Worm (Caenorhabditis elegans) whole organism, L1 larva: ENCODE results near the gene gst-18.

Experiments used
- C04F5.9 ChIP-seq: sonication (generic microtip); optimal IDR thresholded peaks from 2 replicates; lab custom pipeline; 2016; ENCODE audit warnings: missing genetic modification characterization, missing compliant biosample characterization
- F16B12.6 ChIP-seq: fragments of 150-350 bp; optimal IDR thresholded peaks from 2 replicates; lab custom pipeline; 2014; ENCODE audit warnings: missing biosample characterization, missing genetic modification characterization
- aha-1 ChIP-seq: fragments of 150-350 bp; optimal IDR thresholded peaks from 2 replicates; lab custom pipeline; 2014; ENCODE audit warnings: missing biosample characterization, missing genetic modification characterization
- ama-1 ChIP-seq: fragments of 150-350 bp; optimal IDR thresholded peaks from 2 replicates; lab custom pipeline; 2014
- blmp-1 ChIP-seq: fragments of 150-350 bp; optimal IDR thresholded peaks from 2 replicates; lab custom pipeline; 2014; ENCODE audit warnings: missing biosample characterization, missing genetic modification characterization
- ceh-82 ChIP-seq, 3 experiments: fragments of 150-350 bp in 1 of 3; sonication (generic microtip) in 2 of 3; optimal IDR thresholded peaks; 2 replicates each; lab custom pipeline; 2014 to 2017; ENCODE audit warnings: missing biosample characterization in 3 of 3, missing genetic modification characterization in 3 of 3
- ceh-90 ChIP-seq: sonication (generic microtip); optimal IDR thresholded peaks from 2 replicates; lab custom pipeline; 2016; ENCODE audit warnings: missing genetic modification characterization, missing compliant biosample characterization
- ces-1 ChIP-seq: fragments of 150-350 bp; optimal IDR thresholded peaks from 2 replicates; lab custom pipeline; 2014; ENCODE audit warnings: missing biosample characterization, missing genetic modification reagents, missing genetic modification characterization
- dpl-1 ChIP-seq, 3 experiments: fragments of 150-350 bp in 2 of 3; sonication (generic microtip) in 1 of 3; optimal IDR thresholded peaks; 2 replicates each; lab custom pipeline; 2014 to 2017; ENCODE audit warnings: missing biosample characterization in 3 of 3, missing genetic modification characterization in 3 of 3, missing genetic modification reagents in 3 of 3
- efl-1 ChIP-seq, 4 experiments: fragments of 150-350 bp; optimal IDR thresholded peaks in 3 of 4; peaks in 1 of 4; 1 replicate in 1 of 4; 2 replicates in 3 of 4; lab custom pipeline; 2014; ENCODE audit warnings: missing biosample characterization in 2 of 4, missing genetic modification characterization in 2 of 4, missing genetic modification reagents in 2 of 4
- elt-2 ChIP-seq: sonication (generic microtip); optimal IDR thresholded peaks from 2 replicates; lab custom pipeline; 2016; ENCODE audit warnings: missing genetic modification characterization, mild to moderate bottlenecking, inconsistent platforms, missing compliant biosample characterization, missing genetic modification reagents
- elt-3 ChIP-seq, 6 experiments: fragments of 150-350 bp in 1 of 6; sonication (generic microtip); optimal IDR thresholded peaks; 2 replicates each; lab custom pipeline; 2017 to 2018; ENCODE audit warnings: missing biosample characterization in 6 of 6, missing genetic modification characterization in 6 of 6, inconsistent platforms in 1 of 6
- ets-5 ChIP-seq: fragments of 200-800 bp; sonication (Bioruptor generic); IDR thresholded peaks from 2 replicates; pipeline ENCODE4 v1.3.6; 2022; ENCODE audit warnings: missing genetic modification characterization, missing compliant biosample characterization
- fkh-10 ChIP-seq: sonication (generic microtip); optimal IDR thresholded peaks from 2 replicates; lab custom pipeline; 2017; ENCODE audit warnings: missing biosample characterization, missing genetic modification reagents, missing genetic modification characterization
- grh-1 ChIP-seq: fragments of 200-800 bp; sonication (Bioruptor generic); IDR thresholded peaks from 2 replicates; pipeline ENCODE4 v1.3.6; 2022; ENCODE audit warnings: missing genetic modification reagents, missing genetic modification characterization, missing compliant biosample characterization
- hlh-17 ChIP-seq: fragments of 200-800 bp; sonication (Bioruptor generic); optimal IDR thresholded peaks from 2 replicates; lab custom pipeline; 2018; ENCODE audit warnings: missing genetic modification characterization, mild to moderate bottlenecking, missing compliant biosample characterization, moderate library complexity, borderline replicate concordance
- isw-1 ChIP-seq: fragments of 200-800 bp; sonication (Bioruptor generic); IDR thresholded peaks from 2 replicates; pipeline ENCODE4 v1.3.6; 2022; ENCODE audit warnings: missing genetic modification characterization, missing compliant biosample characterization
- jun-1 ChIP-seq: fragments of 150-350 bp; optimal IDR thresholded peaks from 2 replicates; lab custom pipeline; 2014; ENCODE audit warnings: missing biosample characterization, missing genetic modification reagents, missing genetic modification characterization
- lin-14 ChIP-seq: fragments of 200-800 bp; sonication (Bioruptor generic); optimal IDR thresholded peaks from 2 replicates; lab custom pipeline; 2018; ENCODE audit warnings: mild to moderate bottlenecking, missing genetic modification characterization, moderate library complexity, missing compliant biosample characterization
- lin-35 ChIP-seq, 2 experiments: fragments of 150-350 bp; optimal IDR thresholded peaks; 2 replicates each; lab custom pipeline; 2014; ENCODE audit warnings: missing biosample characterization in 2 of 2, missing genetic modification characterization in 2 of 2, missing genetic modification reagents in 2 of 2
- lir-3 ChIP-seq: sonication (generic microtip); optimal IDR thresholded peaks from 2 replicates; lab custom pipeline; 2016; ENCODE audit warnings: mild to moderate bottlenecking, missing genetic modification characterization, moderate library complexity, missing compliant biosample characterization; ENCODE audit not compliant: poor library complexity
- lsy-2 ChIP-seq, 2 experiments: fragments of 150-350 bp; optimal IDR thresholded peaks; 2 replicates each; lab custom pipeline; 2014; ENCODE audit warnings: missing biosample characterization in 2 of 2, missing genetic modification characterization in 2 of 2
- mdl-1 ChIP-seq, 2 experiments: fragments of 150-350 bp; optimal IDR thresholded peaks; 2 replicates each; lab custom pipeline; 2014 to 2017; ENCODE audit warnings: missing biosample characterization in 2 of 2, missing genetic modification characterization in 2 of 2, inconsistent platforms in 1 of 2
- mep-1 ChIP-seq: fragments of 150-350 bp; optimal IDR thresholded peaks from 2 replicates; lab custom pipeline; 2014; ENCODE audit warnings: missing biosample characterization, missing genetic modification characterization
- nhr-11 ChIP-seq: fragments of 150-350 bp; optimal IDR thresholded peaks from 2 replicates; lab custom pipeline; 2014; ENCODE audit warnings: missing biosample characterization, missing genetic modification characterization
- nhr-19 ChIP-seq: fragments of 200-800 bp; sonication (Bioruptor generic); conservative IDR thresholded peaks from 2 replicates; pipeline ENCODE4 v1.3.6; 2022; ENCODE audit warnings: missing genetic modification characterization, missing compliant biosample characterization
- nhr-20 ChIP-seq: sonication (generic microtip); optimal IDR thresholded peaks from 2 replicates; lab custom pipeline; 2016; ENCODE audit warnings: mild to moderate bottlenecking, missing genetic modification characterization, missing compliant biosample characterization
- nhr-47 ChIP-seq: sonication (generic microtip); optimal IDR thresholded peaks from 2 replicates; lab custom pipeline; 2016; ENCODE audit warnings: mild to moderate bottlenecking, missing genetic modification characterization, moderate library complexity, missing compliant biosample characterization
- nhr-71 ChIP-seq: sonication (generic microtip); optimal IDR thresholded peaks from 2 replicates; lab custom pipeline; 2016; ENCODE audit warnings: mild to moderate bottlenecking, missing genetic modification characterization, moderate library complexity, missing compliant biosample characterization
- nhr-77 ChIP-seq: fragments of 150-350 bp; optimal IDR thresholded peaks from 2 replicates; lab custom pipeline; 2014; ENCODE audit warnings: missing biosample characterization, missing genetic modification characterization
- nhr-84 ChIP-seq: sonication (generic microtip); optimal IDR thresholded peaks from 2 replicates; lab custom pipeline; 2017; ENCODE audit warnings: missing biosample characterization, missing genetic modification characterization
- nhr-85 ChIP-seq: sonication (generic microtip); peaks from one replicate; lab custom pipeline; 2016; ENCODE audit warnings: missing genetic modification characterization, inconsistent platforms, missing compliant biosample characterization
- nhr-90 ChIP-seq: sonication (generic microtip); optimal IDR thresholded peaks from 2 replicates; lab custom pipeline; 2016; ENCODE audit warnings: mild to moderate bottlenecking, missing genetic modification characterization, missing compliant biosample characterization; ENCODE audit not compliant: poor library complexity
- pag-3 ChIP-seq: sonication (generic microtip); optimal IDR thresholded peaks from 2 replicates; lab custom pipeline; 2017; ENCODE audit warnings: missing genetic modification characterization, mild to moderate bottlenecking, missing compliant biosample characterization, antibody characterized with exemption, borderline replicate concordance; ENCODE audit not compliant: insufficient read depth
- pqm-1 ChIP-seq: sonication (generic microtip); optimal IDR thresholded peaks from 3 replicates; lab custom pipeline; 2017; ENCODE audit warnings: missing biosample characterization, missing genetic modification characterization
- rnt-1 ChIP-seq: sonication (generic microtip); optimal IDR thresholded peaks from 2 replicates; lab custom pipeline; 2016; ENCODE audit warnings: mild to moderate bottlenecking, missing genetic modification characterization, moderate library complexity, missing compliant biosample characterization
- skn-1 ChIP-seq: fragments of 150-350 bp; optimal IDR thresholded peaks from 2 replicates; lab custom pipeline; 2014; ENCODE audit warnings: missing biosample characterization, missing genetic modification characterization
- snpc-4 ChIP-seq: fragments of 150-350 bp; optimal IDR thresholded peaks from 2 replicates; lab custom pipeline; 2014; ENCODE audit warnings: missing biosample characterization, missing genetic modification characterization
- snu-23 ChIP-seq: sonication (generic microtip); optimal IDR thresholded peaks from 2 replicates; lab custom pipeline; 2016; ENCODE audit warnings: missing genetic modification characterization, missing compliant biosample characterization
- sox-4 ChIP-seq: sonication (generic microtip); optimal IDR thresholded peaks from 2 replicates; lab custom pipeline; 2016; ENCODE audit warnings: missing genetic modification characterization, missing compliant biosample characterization
- sup-37 ChIP-seq: fragments of 200-800 bp; sonication (Bioruptor generic); optimal IDR thresholded peaks from 2 replicates; lab custom pipeline; 2018; ENCODE audit warnings: mild to moderate bottlenecking, missing genetic modification characterization, missing compliant biosample characterization
- swsn-7 ChIP-seq: sonication (generic microtip); optimal IDR thresholded peaks from 2 replicates; lab custom pipeline; 2016; ENCODE audit warnings: missing genetic modification characterization, missing compliant biosample characterization
- tbx-2 ChIP-seq: sonication (generic microtip); optimal IDR thresholded peaks from 2 replicates; lab custom pipeline; 2016; ENCODE audit warnings: missing genetic modification characterization, missing compliant biosample characterization
- xbp-1 ChIP-seq: sonication (generic microtip); optimal IDR thresholded peaks from 2 replicates; lab custom pipeline; 2016; ENCODE audit warnings: missing genetic modification characterization, missing compliant biosample characterization
- ztf-11 ChIP-seq, 2 experiments: sonication (generic microtip); optimal IDR thresholded peaks; 2 replicates each; lab custom pipeline; 2016 to 2017; ENCODE audit warnings: missing genetic modification characterization in 2 of 2, missing biosample characterization in 1 of 2, missing compliant biosample characterization in 1 of 2

gst-18 gene

DNA sequence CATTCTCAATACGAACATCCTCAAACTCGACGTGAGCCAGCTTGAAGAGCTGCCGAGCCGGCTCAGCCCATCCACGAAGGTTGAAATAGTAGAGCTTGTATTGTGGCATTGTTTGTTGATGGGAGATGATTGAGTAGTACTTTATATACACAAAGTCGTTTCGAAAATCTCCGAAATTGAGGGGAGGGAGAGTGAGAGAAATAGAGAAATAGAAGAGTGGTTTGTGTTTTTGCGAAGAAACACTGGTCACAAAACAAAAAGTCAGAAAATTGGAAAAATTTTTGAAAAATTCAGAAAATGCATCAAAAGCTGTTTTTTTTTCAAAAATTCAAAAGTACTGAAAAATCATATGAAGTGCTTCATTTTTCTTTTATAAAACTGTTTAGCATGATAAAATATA, 19.5 kb downstream of the gst-18 start, which contains the start of gene gst-24 (continued):
- TF ChIP-seq nhr-90 (tag; lab: Kevin White, UChicago): no peak
- TF ChIP-seq fkh-10 (GFP tag; lab: Kevin White, UChicago): no peak
- no peak for TF ChIP-seq swsn-7 (tag; lab: Kevin White, UChicago)
- TF ChIP-seq ets-5 (GFP tag; lab: Robert Waterston, UW): no peak
- TF ChIP-seq isw-1 (GFP tag; lab: Robert Waterston, UW): no peak

DNA sequence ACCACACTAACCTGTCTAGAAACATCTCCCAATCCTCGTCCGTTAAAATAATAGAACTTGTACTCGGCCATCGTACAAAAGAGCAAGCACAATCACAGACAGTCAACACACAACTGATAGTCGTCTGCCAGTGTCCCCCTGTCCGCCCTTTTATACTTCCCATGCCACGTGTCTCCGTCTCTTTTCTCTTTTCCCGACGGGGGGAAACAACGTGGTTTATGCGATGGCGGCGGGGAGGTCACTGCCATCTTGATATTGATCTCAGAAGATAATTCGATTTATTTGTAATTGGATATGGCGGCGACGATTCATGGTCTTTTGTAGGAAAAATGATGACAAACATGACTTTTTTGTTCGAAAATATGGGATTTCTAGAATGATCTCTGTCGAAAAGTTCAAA, 21.0 kb downstream of the gst-18 start, which contains the start of gene gst-20:
Gene gst-20 (minus strand): TSS at position 170 of the 400 bp plus-strand sequence.
- TF ChIP-seq mdl-1 (tag; optimal IDR thresholded peaks at IDR 0.05; lab: Kevin White, UChicago) (peak; percentile 35 to 92), nhr-11 (tag; lab: Kevin White, UChicago) (no peak), nhr-77 (tag; lab: Kevin White, UChicago) (peak; percentile 88), skn-1 (tag; lab: Kevin White, UChicago) (peak; percentile 61), nhr-19 (GFP tag; lab: Robert Waterston, UW) (peak; percentile 19; the same call in 1 of the 2 replicates), xbp-1 (tag; lab: Kevin White, UChicago) (peak; percentile 30), hlh-17 (GFP tag; lab: Kevin White, UChicago) (no peak), snpc-4 (tag; lab: Kevin White, UChicago) (peak; percentile 20), jun-1 (tag; lab: Kevin White, UChicago) (no peak), F16B12.6 (tag; lab: Kevin White, UChicago) (no peak), pqm-1 (tag; lab: Kevin White, UChicago) (no peak), aha-1 (tag; lab: Kevin White, UChicago) (no peak), elt-2 (tag; lab: Kevin White, UChicago) (peak; percentile 9), nhr-47 (tag; lab: Kevin White, UChicago) (peak; percentile 52), mep-1 (peak; percentile 57), tbx-2 (tag; lab: Kevin White, UChicago) (peak; percentile 66), lin-14 (GFP tag; lab: Kevin White, UChicago) (peak; percentile 90), isw-1 (GFP tag; lab: Robert Waterston, UW) (no peak), lin-35 (GFP tag; optimal IDR thresholded peaks at IDR 0.05; lab: Kevin White, UChicago) (peak in 1 of 2 experiments; percentile 64), grh-1 (GFP tag; lab: Robert Waterston, UW) (no peak; the same call in 1 of the 2 replicates), ceh-90 (tag; lab: Kevin White, UChicago) (no peak), nhr-71 (tag; lab: Kevin White, UChicago) (peak; percentile 72), ces-1 (no peak), swsn-7 (tag; lab: Kevin White, UChicago) (peak; percentile 12), ztf-11 (tag; optimal IDR thresholded peaks at IDR 0.05; lab: Kevin White, UChicago) (no peak), lir-3 (tag; lab: Kevin White, UChicago) (no peak), C04F5.9 (tag; lab: Kevin White, UChicago) (no peak), rnt-1 (tag; lab: Kevin White, UChicago) (peak; percentile 10), sup-37 (no peak), ama-1 (lab: Kevin White, UChicago) (no peak), ceh-82 (tag; optimal IDR thresholded peaks at IDR 0.05; lab: Kevin White, UChicago) (peak in 2 of 3 experiments; percentile 7 to 18), nhr-20 (tag; lab: Kevin White, UChicago) (peak; percentile 91), snu-23 (peak; percentile 63), nhr-90 (tag; lab: Kevin White, UChicago) (peak; percentile 75), dpl-1 (GFP tag; optimal IDR thresholded peaks at IDR 0.05; lab: Kevin White, UChicago) (peak in 2 of 3 experiments; percentile 11 to 14), nhr-84 (no peak), elt-3 (tag; optimal IDR thresholded peaks at IDR 0.05; lab: Kevin White, UChicago) (peak in 5 of 6 experiments; percentile 39 to 78 (median 60)), lsy-2 (tag; optimal IDR thresholded peaks at IDR 0.05; lab: Kevin White, UChicago) (peak; percentile 18 to 26), pag-3 (peak; percentile 84), nhr-85 (peak; percentile 89), blmp-1 (tag; lab: Kevin White, UChicago) (peak; percentile 81), efl-1 (optimal IDR thresholded peaks at IDR 0.05; lab: Kevin White, UChicago) (peak; percentile 3 to 23), efl-1 (GFP tag; optimal IDR thresholded peaks at IDR 0.05 in 1 of 2; lab: Kevin White, UChicago) (peak in 1 of 2 experiments; percentile 90), sox-4 (tag; lab: Kevin White, UChicago) (no peak)
- TF ChIP-seq, all 84 proteins: peak for 26
